Worm (Caenorhabditis elegans): Measurements from ENCODE around the gene his-69.

DNA sequence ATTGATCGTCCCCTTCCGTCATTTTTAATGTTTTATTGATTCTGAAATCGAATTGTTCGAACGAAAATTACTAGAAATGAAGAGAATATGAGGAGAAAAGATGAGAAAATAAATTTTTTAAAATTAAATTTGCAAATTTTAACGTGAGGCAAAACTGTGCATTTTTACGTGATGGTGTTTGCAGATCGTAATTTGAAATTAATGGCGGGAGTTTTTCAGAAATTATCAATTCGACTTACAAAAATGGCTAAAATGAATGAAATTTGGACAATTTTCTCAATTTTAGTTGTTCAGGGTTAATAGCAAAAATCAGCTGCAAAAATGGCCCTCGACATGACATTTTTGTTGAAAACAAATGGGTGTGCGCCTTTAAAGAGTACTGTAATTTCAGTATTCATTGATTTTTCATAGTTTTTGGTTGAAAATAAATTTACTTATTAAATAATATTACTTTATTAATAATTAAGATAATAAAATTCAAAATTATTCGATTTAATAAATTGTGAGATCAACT lies 39.6 kb upstream of the his-69 start, which contains the start of gene rei-1:
- TF ChIP-seq blmp-1 (tag; optimal IDR thresholded peaks at IDR 0.05; ENCODE audit: insufficient read depth) (no peak), nhr-21 (tag; optimal IDR thresholded peaks at IDR 0.05) (no peak), unc-62 (GFP tag; optimal IDR thresholded peaks at IDR 0.05) (no peak), ama-1 (optimal IDR thresholded peaks at IDR 0.05) (no peak), unc-39 (tag; optimal IDR thresholded peaks at IDR 0.05) (no peak), R02D3.7 (tag; optimal IDR thresholded peaks at IDR 0.05) (no peak), skn-1 (tag; optimal IDR thresholded peaks at IDR 0.05) (no peak)
